Fruit fly (Drosophila melanogaster) whole organism, embryonic: Measurements from ENCODE around the gene CG33107.
A peak's percentile ranks its signal among the peaks of the same experiment; 100 is the strongest.

ENCODE experiments used
- CG1024 ChIP-seq: fragments of 200-800 bp; sonication (Bioruptor generic); IDR thresholded peaks from 2 replicates; pipeline ENCODE4 v1.3.6; 2022; ENCODE audit warnings: missing biosample characterization, missing genetic modification characterization
- CG1233 ChIP-seq: fragments of 200-800 bp; sonication (Bioruptor generic); optimal IDR thresholded peaks from 4 replicates; lab custom pipeline; 2018; ENCODE audit warnings: missing biosample characterization, mild to moderate bottlenecking, missing genetic modification characterization
- CG12942 ChIP-seq: fragments of 200-800 bp; sonication (Bioruptor generic); optimal IDR thresholded peaks from 3 replicates; lab custom pipeline; 2016; ENCODE audit warnings: missing biosample characterization, missing genetic modification characterization
- CG13894 ChIP-seq: fragments of 200-800 bp; sonication (Bioruptor generic); optimal IDR thresholded peaks from 3 replicates; lab custom pipeline; 2018; ENCODE audit warnings: missing biosample characterization, mild to moderate bottlenecking, missing genetic modification characterization, moderate library complexity
- CG16815 ChIP-seq: fragments of 200-800 bp; sonication (Bioruptor generic); optimal IDR thresholded peaks from 3 replicates; lab custom pipeline; 2017; ENCODE audit warnings: missing biosample characterization, mild to moderate bottlenecking, missing genetic modification characterization
- CG17186 ChIP-seq: fragments of 200-800 bp; sonication (Bioruptor generic); optimal IDR thresholded peaks from 3 replicates; lab custom pipeline; 2017; ENCODE audit warnings: missing biosample characterization, missing genetic modification reagents, missing genetic modification characterization
- CG17912 ChIP-seq: fragments of 200-800 bp; sonication (Bioruptor generic); optimal IDR thresholded peaks from 2 replicates; lab custom pipeline; 2018; ENCODE audit warnings: missing biosample characterization, mild to moderate bottlenecking, missing genetic modification characterization
- CG1832 ChIP-seq: fragments of 200-800 bp; sonication (Bioruptor generic); optimal IDR thresholded peaks from 2 replicates; lab custom pipeline; 2017; ENCODE audit warnings: missing biosample characterization, mild to moderate bottlenecking, missing genetic modification characterization, inconsistent platforms
- CG18619 ChIP-seq: fragments of 200-800 bp; sonication (Bioruptor generic); optimal IDR thresholded peaks from 3 replicates; lab custom pipeline; 2017; ENCODE audit warnings: missing biosample characterization, mild to moderate bottlenecking, missing genetic modification characterization
- CG2199 ChIP-seq: fragments of 200-800 bp; sonication (Bioruptor generic); IDR thresholded peaks from 3 replicates; pipeline ENCODE4 v1.3.6; 2022; ENCODE audit warnings: missing biosample characterization, missing genetic modification characterization
- CG2202 ChIP-seq: fragments of 200-800 bp; sonication (Bioruptor generic); optimal IDR thresholded peaks from 2 replicates; lab custom pipeline; 2018; ENCODE audit warnings: missing biosample characterization, mild to moderate bottlenecking, missing genetic modification characterization
- CG31224 ChIP-seq: fragments of 200-800 bp; sonication (Bioruptor generic); IDR thresholded peaks from 2 replicates; pipeline ENCODE4 v1.3.6; 2022; ENCODE audit warnings: missing biosample characterization, missing genetic modification characterization
- CG31365 ChIP-seq: fragments of 200-800 bp; sonication (Bioruptor generic); optimal IDR thresholded peaks from 2 replicates; lab custom pipeline; 2018; ENCODE audit warnings: missing biosample characterization, mild to moderate bottlenecking, missing genetic modification characterization
- CG3407 ChIP-seq: fragments of 200-800 bp; sonication (Bioruptor generic); optimal IDR thresholded peaks from 2 replicates; lab custom pipeline; 2018; ENCODE audit warnings: missing biosample characterization, mild to moderate bottlenecking, missing genetic modification characterization
- CG6689 ChIP-seq: fragments of 200-800 bp; sonication (Bioruptor generic); IDR thresholded peaks from 2 replicates; pipeline ENCODE4 v1.3.6; 2022; ENCODE audit warnings: missing biosample characterization, missing genetic modification characterization
- CG7839 ChIP-seq: fragments of 200-800 bp; sonication (Bioruptor generic); optimal IDR thresholded peaks from 3 replicates; lab custom pipeline; 2018; ENCODE audit warnings: missing biosample characterization, mild to moderate bottlenecking, missing genetic modification characterization, moderate library complexity
- CG8281 ChIP-seq: fragments of 200-800 bp; sonication (Bioruptor generic); optimal IDR thresholded peaks from 2 replicates; lab custom pipeline; 2018; ENCODE audit warnings: missing biosample characterization, mild to moderate bottlenecking, missing genetic modification characterization, moderate library complexity
- CG8359 ChIP-seq: fragments of 200-800 bp; sonication (Bioruptor generic); optimal IDR thresholded peaks from 2 replicates; lab custom pipeline; 2017; ENCODE audit warnings: missing biosample characterization, mild to moderate bottlenecking, missing genetic modification characterization, borderline replicate concordance
- CG8765 ChIP-seq: fragments of 200-800 bp; sonication (Bioruptor generic); IDR thresholded peaks from 2 replicates; pipeline ENCODE4 v1.3.6; 2022; ENCODE audit warnings: missing biosample characterization, missing genetic modification characterization
- CG9609 ChIP-seq: fragments of 200-800 bp; sonication (Bioruptor generic); optimal IDR thresholded peaks from 3 replicates; lab custom pipeline; 2016; ENCODE audit warnings: missing biosample characterization, missing genetic modification characterization
- CG9797 ChIP-seq: fragments of 200-800 bp; sonication (Bioruptor generic); optimal IDR thresholded peaks from 3 replicates; lab custom pipeline; 2018; ENCODE audit warnings: missing biosample characterization, mild to moderate bottlenecking, missing genetic modification characterization
- Dip2 ChIP-seq: fragments of 200-800 bp; sonication (Bioruptor generic); IDR thresholded peaks from 2 replicates; pipeline ENCODE4 v1.3.6; 2022; ENCODE audit warnings: missing biosample characterization, missing genetic modification characterization
- Drgx ChIP-seq: fragments of 200-800 bp; sonication (Bioruptor generic); IDR thresholded peaks from 2 replicates; pipeline ENCODE4 v1.3.6; 2022; ENCODE audit warnings: missing biosample characterization, missing genetic modification characterization
- HLH54F ChIP-seq: fragments of 200-800 bp; sonication (Bioruptor generic); optimal IDR thresholded peaks from 3 replicates; lab custom pipeline; 2016; ENCODE audit warnings: missing biosample characterization, missing genetic modification characterization
- MBD-R2 ChIP-seq: fragments of 200-800 bp; sonication (Bioruptor generic); IDR thresholded peaks from 2 replicates; pipeline ENCODE4 v1.3.6; 2022; ENCODE audit warnings: missing biosample characterization, missing genetic modification characterization
- MESR4 ChIP-seq: fragments of 200-800 bp; sonication (Bioruptor generic); optimal IDR thresholded peaks from 2 replicates; lab custom pipeline; 2018; ENCODE audit warnings: missing biosample characterization, mild to moderate bottlenecking, missing genetic modification characterization, moderate library complexity
- MTF-1 ChIP-seq: fragments of 200-800 bp; sonication (Bioruptor generic); optimal IDR thresholded peaks from 2 replicates; lab custom pipeline; 2018; ENCODE audit warnings: missing biosample characterization, mild to moderate bottlenecking, missing genetic modification characterization, borderline replicate concordance
- Stat92E ChIP-seq, 3 experiments: fragments of >200 bp in 2 of 3; fragments of 200-800 bp in 1 of 3; sonication (Bioruptor generic) in 1 of 3; optimal IDR thresholded peaks; 2 replicates each; lab custom pipeline; 2017 to 2019; ENCODE audit warnings: missing biosample characterization in 3 of 3, missing genetic modification characterization in 3 of 3, mild to moderate bottlenecking in 1 of 3, moderate library complexity in 1 of 3
- Xrp1 ChIP-seq: fragments of 200-800 bp; sonication (Bioruptor generic); IDR thresholded peaks from 2 replicates; pipeline ENCODE4 v1.3.6; 2022; ENCODE audit warnings: missing biosample characterization, missing genetic modification characterization
- bcd ChIP-seq: fragments of 200-800 bp; sonication (Bioruptor generic); optimal IDR thresholded peaks from 2 replicates; lab custom pipeline; 2017; ENCODE audit warnings: missing biosample characterization, mild to moderate bottlenecking, missing genetic modification characterization
- ci ChIP-seq: fragments of 200-800 bp; sonication (Bioruptor generic); IDR thresholded peaks from 3 replicates; pipeline ENCODE4 v1.3.6; 2022; ENCODE audit warnings: missing biosample characterization, missing genetic modification characterization
- dati ChIP-seq: fragments of 200-800 bp; sonication (Bioruptor generic); IDR thresholded peaks from 2 replicates; pipeline ENCODE4 v1.3.6; 2022; ENCODE audit warnings: missing biosample characterization, missing genetic modification characterization
- dmrt11E ChIP-seq: fragments of 200-800 bp; sonication (Bioruptor generic); optimal IDR thresholded peaks from 3 replicates; lab custom pipeline; 2018; ENCODE audit warnings: missing biosample characterization, mild to moderate bottlenecking, missing genetic modification characterization, moderate library complexity
- emc ChIP-seq: fragments of 200-800 bp; sonication (Bioruptor generic); optimal IDR thresholded peaks from 2 replicates; lab custom pipeline; 2016; ENCODE audit warnings: missing biosample characterization, missing genetic modification characterization
- fd102C ChIP-seq: fragments of 200-800 bp; sonication (Bioruptor generic); optimal IDR thresholded peaks from 2 replicates; lab custom pipeline; 2018; ENCODE audit warnings: missing biosample characterization, mild to moderate bottlenecking, missing genetic modification characterization, moderate library complexity
- gem ChIP-seq: fragments of 200-800 bp; sonication (Bioruptor generic); optimal IDR thresholded peaks from 2 replicates; lab custom pipeline; 2019; ENCODE audit warnings: missing biosample characterization, mild to moderate bottlenecking, missing genetic modification characterization, moderate library complexity
- gro ChIP-seq: fragments of 200-800 bp; sonication (Bioruptor generic); optimal IDR thresholded peaks from 2 replicates; lab custom pipeline; 2016; ENCODE audit warnings: missing biosample characterization, missing genetic modification characterization
- gt ChIP-seq: fragments of 200-800 bp; sonication (Bioruptor generic); IDR thresholded peaks from 2 replicates; pipeline ENCODE4 v1.3.6; 2022; ENCODE audit warnings: missing biosample characterization, missing genetic modification characterization
- inv ChIP-seq: fragments of 200-800 bp; sonication (Bioruptor generic); IDR thresholded peaks from 2 replicates; pipeline ENCODE4 v1.3.6; 2022; ENCODE audit warnings: missing biosample characterization, missing genetic modification characterization; ENCODE audit not compliant: partially characterized antibody
- jumu ChIP-seq: fragments of 200-800 bp; sonication (Bioruptor generic); optimal IDR thresholded peaks from 3 replicates; lab custom pipeline; 2016; ENCODE audit warnings: missing biosample characterization, missing genetic modification characterization
- mld ChIP-seq: fragments of 200-800 bp; sonication (Bioruptor generic); IDR thresholded peaks from 3 replicates; pipeline ENCODE4 v1.3.6; 2022; ENCODE audit warnings: missing biosample characterization, missing genetic modification characterization; ENCODE audit not compliant: partially characterized antibody
- odd ChIP-seq: fragments of 200-800 bp; sonication (Bioruptor generic); optimal IDR thresholded peaks from 2 replicates; lab custom pipeline; 2017; ENCODE audit warnings: missing biosample characterization, mild to moderate bottlenecking, missing genetic modification characterization
- org-1 ChIP-seq: fragments of 200-800 bp; sonication (Bioruptor generic); optimal IDR thresholded peaks from 2 replicates; lab custom pipeline; 2017; ENCODE audit warnings: missing biosample characterization, missing genetic modification characterization
- peb ChIP-seq: fragments of 200-800 bp; sonication (Bioruptor generic); IDR thresholded peaks from 2 replicates; pipeline ENCODE4 v1.3.6; 2022; ENCODE audit warnings: missing biosample characterization, missing genetic modification characterization
- pita ChIP-seq: fragments of 200-800 bp; sonication (Bioruptor generic); optimal IDR thresholded peaks from 2 replicates; lab custom pipeline; 2017; ENCODE audit warnings: missing biosample characterization, mild to moderate bottlenecking, missing genetic modification characterization
- ro ChIP-seq: fragments of 200-800 bp; sonication (Bioruptor generic); IDR thresholded peaks from 2 replicates; pipeline ENCODE4 v1.3.6; 2022; ENCODE audit warnings: missing biosample characterization, missing genetic modification characterization
- sens-2 ChIP-seq: fragments of 200-800 bp; sonication (Bioruptor generic); IDR thresholded peaks from 2 replicates; pipeline ENCODE4 v1.3.6; 2022; ENCODE audit warnings: missing biosample characterization, missing genetic modification characterization
- stwl ChIP-seq: fragments of 200-800 bp; sonication (Bioruptor generic); optimal IDR thresholded peaks from 3 replicates; lab custom pipeline; 2018; ENCODE audit warnings: missing biosample characterization, mild to moderate bottlenecking, missing genetic modification characterization, moderate library complexity
- tin ChIP-seq: fragments of 200-800 bp; sonication (Bioruptor generic); optimal IDR thresholded peaks from 3 replicates; lab custom pipeline; 2016; ENCODE audit warnings: missing biosample characterization, missing genetic modification characterization

Gene CG33107

DNA sequence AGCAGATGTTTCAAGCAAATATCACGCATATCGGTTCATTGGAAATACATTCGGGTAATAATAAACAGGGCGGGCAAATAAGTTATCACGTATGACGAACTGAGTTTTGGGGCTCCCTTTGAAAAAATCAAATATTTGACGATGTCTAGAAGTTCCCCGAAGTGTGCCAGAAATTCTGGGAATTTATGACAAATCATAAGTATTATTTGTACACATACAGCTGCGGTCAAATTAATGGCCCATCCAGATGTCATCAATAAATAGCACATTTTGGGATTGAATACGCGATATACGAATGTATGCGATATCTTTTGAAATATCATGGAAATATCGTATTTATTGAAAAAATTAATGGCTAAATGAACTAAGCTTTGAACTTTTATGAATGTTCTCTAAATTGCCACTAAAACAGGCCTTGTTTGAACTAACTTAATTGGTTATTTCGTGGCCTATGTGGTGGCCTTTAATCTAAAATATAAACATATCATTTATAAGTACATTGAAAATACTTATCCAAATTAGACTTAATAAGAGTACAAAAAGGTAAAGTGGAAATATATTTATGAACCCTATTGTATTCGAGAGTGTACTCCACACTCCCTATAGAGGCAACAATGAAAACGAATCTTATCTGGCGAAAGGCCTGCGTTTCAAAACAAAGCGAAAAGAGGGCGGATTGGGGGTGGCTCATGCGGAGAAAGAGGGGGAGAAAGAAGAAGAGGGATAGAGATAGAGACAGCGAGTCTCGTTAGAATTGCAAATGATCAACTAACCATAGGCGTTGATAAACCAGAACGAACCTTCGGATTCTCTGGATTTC lies 41.2 kb upstream of the CG33107 start (continued):
- TF ChIP-seq CG2202 (tag; lab: Kevin White, UChicago) (no peak), CG6689 (peak; percentile 57), emc (no peak), stwl (no peak), CG1832 (no peak), MBD-R2 (no peak), Xrp1 (no peak), MTF-1 (GFP tag; lab: Kevin White, UChicago) (no peak), tin (GFP tag; lab: Kevin White, UChicago) (peak; percentile 40), CG17912 (GFP tag; lab: Kevin White, UChicago) (no peak), peb (no peak), dati (no peak), sens-2 (no peak), fd102C (GFP tag; lab: Kevin White, UChicago) (no peak), CG31365 (tag; lab: Kevin White, UChicago) (no peak), ro (GFP tag; lab: Robert Waterston, UW) (no peak), CG16815 (GFP tag; lab: Kevin White, UChicago) (peak; percentile 19), CG17186 (GFP tag; lab: Kevin White, UChicago) (no peak), CG1233 (GFP tag; lab: Kevin White, UChicago) (peak; percentile 12), CG3407 (GFP tag; lab: Kevin White, UChicago) (peak; percentile 39), CG8765 (GFP tag; lab: Robert Waterston, UW) (no peak), CG9609 (no peak), gem (tag; lab: Kevin White, UChicago) (peak; percentile 77), CG8281 (no peak), MESR4 (GFP tag; lab: Kevin White, UChicago) (no peak), CG9797 (GFP tag; lab: Kevin White, UChicago) (no peak), ci (GFP tag; lab: Robert Waterston, UW) (no peak), CG8359 (GFP tag; lab: Kevin White, UChicago) (no peak), CG13894 (tag; lab: Kevin White, UChicago) (no peak), jumu (GFP tag; lab: Kevin White, UChicago) (no peak), org-1 (peak; percentile 2), inv (GFP tag; lab: Robert Waterston, UW) (no peak), dmrt11E (tag; lab: Kevin White, UChicago) (peak; percentile 53), Dip2 (GFP tag; lab: Robert Waterston, UW) (no peak), gt (no peak), odd (peak; percentile 9), Stat92E (GFP tag; optimal IDR thresholded peaks at IDR 0.05; lab: Kevin White, UChicago) (peak in 1 of 3 experiments; percentile 86), CG18619 (GFP tag; lab: Kevin White, UChicago) (peak; percentile 41), CG31224 (GFP tag; lab: Robert Waterston, UW) (no peak), gro (GFP tag; lab: Kevin White, UChicago) (no peak), CG2199 (GFP tag; lab: Robert Waterston, UW) (peak; percentile 72; the same call in 2 of the 3 replicates), CG7839 (tag; lab: Kevin White, UChicago) (peak; percentile 65), bcd (GFP tag; lab: Kevin White, UChicago) (peak; percentile 54), CG1024 (GFP tag; lab: Robert Waterston, UW) (no peak), CG12942 (no peak), pita (GFP tag; lab: Kevin White, UChicago) (no peak), mld (GFP tag; lab: Robert Waterston, UW) (no peak), Drgx (no peak), HLH54F (GFP tag; lab: Kevin White, UChicago) (no peak)
